Worm (Caenorhabditis elegans) whole organism, L2 larva: Measurements from ENCODE around the gene pssy-1.

ENCODE experiments used
- aly-2 ChIP-seq: fragments of 150-350 bp; optimal IDR thresholded peaks from 2 replicates; lab custom pipeline; 2014; ENCODE audit warnings: missing biosample characterization, missing genetic modification characterization
- ama-1 ChIP-seq: fragments of 150-350 bp; optimal IDR thresholded peaks from 2 replicates; lab custom pipeline; 2018; ENCODE audit warnings: inconsistent platforms
- crh-2 ChIP-seq: sonication (generic microtip); optimal IDR thresholded peaks from 2 replicates; lab custom pipeline; 2017; ENCODE audit warnings: missing biosample characterization, missing genetic modification characterization
- elt-1 ChIP-seq: fragments of 150-350 bp; optimal IDR thresholded peaks from 2 replicates; lab custom pipeline; 2014; ENCODE audit warnings: missing biosample characterization, missing genetic modification characterization
- lin-39 ChIP-seq: fragments of 150-350 bp; optimal IDR thresholded peaks from 2 replicates; lab custom pipeline; 2014; ENCODE audit warnings: missing biosample characterization, missing genetic modification reagents, missing genetic modification characterization
- mdl-1 ChIP-seq, 2 experiments: fragments of 150-350 bp in 1 of 2; sonication (generic microtip) in 1 of 2; optimal IDR thresholded peaks; 2 replicates each; lab custom pipeline; 2017; ENCODE audit warnings: missing biosample characterization in 2 of 2, missing genetic modification characterization in 2 of 2
- nhr-23 ChIP-seq: fragments of 150-350 bp; optimal IDR thresholded peaks from 2 replicates; lab custom pipeline; 2014; ENCODE audit warnings: missing biosample characterization, missing genetic modification reagents, missing genetic modification characterization
- skn-1 ChIP-seq: sonication (generic microtip); optimal IDR thresholded peaks from 2 replicates; lab custom pipeline; 2017; ENCODE audit warnings: missing biosample characterization, missing genetic modification characterization
- sma-3 ChIP-seq: sonication (generic microtip); optimal IDR thresholded peaks from 2 replicates; lab custom pipeline; 2016; ENCODE audit warnings: missing genetic modification reagents, missing genetic modification characterization, missing compliant biosample characterization
- snpc-4 ChIP-seq: fragments of 150-350 bp; optimal IDR thresholded peaks from 2 replicates; lab custom pipeline; 2014; ENCODE audit warnings: missing biosample characterization, missing genetic modification characterization
- unc-62 ChIP-seq: fragments of 150-350 bp; optimal IDR thresholded peaks from 2 replicates; lab custom pipeline; 2014; ENCODE audit warnings: missing biosample characterization, missing genetic modification reagents, missing genetic modification characterization
- ztf-11 ChIP-seq: sonication (generic microtip); optimal IDR thresholded peaks from 2 replicates; lab custom pipeline; 2017; ENCODE audit warnings: missing biosample characterization, missing genetic modification characterization

- no peak for TF ChIP-seq aly-2 (tag; lab: Kevin White, UChicago)
- no peak for TF ChIP-seq elt-1
- no peak for TF ChIP-seq sma-3 (GFP tag; lab: Kevin White, UChicago)
- TF ChIP-seq snpc-4, result no peak
- no peak for TF ChIP-seq crh-2 (tag; lab: Kevin White, UChicago)
- no peak for TF ChIP-seq nhr-23 (tag; lab: Kevin White, UChicago)
- TF ChIP-seq mdl-1 (tag; optimal IDR thresholded peaks at IDR 0.05; lab: Kevin White, UChicago), result no peak
- TF ChIP-seq unc-62 (GFP tag; lab: Kevin White, UChicago), result no peak
- TF ChIP-seq ama-1 (lab: Kevin White, UChicago), result peak; percentile 2
- no peak for TF ChIP-seq ztf-11 (tag; lab: Kevin White, UChicago)
- TF ChIP-seq lin-39 (tag; lab: Kevin White, UChicago), result no peak
- TF ChIP-seq skn-1, result no peak
Measured at ce11 chrX:9933291-9934008, 31.9 kb upstream of the pssy-1 start.
